Fruit fly (Drosophila melanogaster) whole organism, embryonic: Measurements from ENCODE around the gene CG15403.

Source experiments
- CG1024 ChIP-seq: fragments of 200-800 bp; sonication (Bioruptor generic); IDR thresholded peaks from 2 replicates; pipeline ENCODE4 v1.3.6; 2022; ENCODE audit warnings: missing biosample characterization, missing genetic modification characterization
- CG10431 ChIP-seq: fragments of 200-800 bp; sonication (Bioruptor generic); optimal IDR thresholded peaks from 3 replicates; lab custom pipeline; 2018; ENCODE audit warnings: missing biosample characterization, mild to moderate bottlenecking, missing genetic modification characterization
- CG11398 ChIP-seq: fragments of 200-800 bp; sonication (Bioruptor generic); optimal IDR thresholded peaks from 2 replicates; lab custom pipeline; 2016; ENCODE audit warnings: missing biosample characterization, missing genetic modification characterization
- CG12104 ChIP-seq: fragments of 200-800 bp; sonication (Bioruptor generic); optimal IDR thresholded peaks from 3 replicates; lab custom pipeline; 2016; ENCODE audit warnings: missing biosample characterization, missing genetic modification characterization
- CG14441 ChIP-seq: fragments of 200-800 bp; sonication (Bioruptor generic); IDR thresholded peaks from 2 replicates; pipeline ENCODE4 v1.3.6; 2022; ENCODE audit warnings: missing biosample characterization, missing genetic modification characterization
- CG14667 ChIP-seq: fragments of 200-800 bp; sonication (Bioruptor generic); IDR thresholded peaks from 2 replicates; pipeline ENCODE4 v1.3.6; 2022; ENCODE audit warnings: missing biosample characterization, missing genetic modification characterization
- CG1602 ChIP-seq: fragments of 200-800 bp; sonication (Bioruptor generic); optimal IDR thresholded peaks from 3 replicates; lab custom pipeline; 2016; ENCODE audit warnings: missing biosample characterization, missing genetic modification characterization
- CG17186 ChIP-seq: fragments of 200-800 bp; sonication (Bioruptor generic); optimal IDR thresholded peaks from 3 replicates; lab custom pipeline; 2017; ENCODE audit warnings: missing biosample characterization, missing genetic modification reagents, missing genetic modification characterization
- CG2120 ChIP-seq: fragments of 200-800 bp; sonication (Bioruptor generic); optimal IDR thresholded peaks from 3 replicates; lab custom pipeline; 2016; ENCODE audit warnings: missing biosample characterization, missing genetic modification characterization
- CG2712 ChIP-seq: fragments of 200-800 bp; optimal IDR thresholded peaks from 3 replicates; lab custom pipeline; 2019; ENCODE audit warnings: missing biosample characterization, mild to moderate bottlenecking, missing genetic modification characterization, moderate library complexity
- CG5180 ChIP-seq: fragments of 200-800 bp; sonication (Bioruptor generic); optimal IDR thresholded peaks from 3 replicates; lab custom pipeline; 2017; ENCODE audit warnings: missing biosample characterization, missing genetic modification characterization, mild to moderate bottlenecking, moderate library complexity, missing genetic modification reagents
- CG6854 ChIP-seq: fragments of 200-800 bp; sonication (Bioruptor generic); optimal IDR thresholded peaks from 3 replicates; lab custom pipeline; 2017; ENCODE audit warnings: missing biosample characterization, mild to moderate bottlenecking, missing genetic modification characterization
- CG9215 ChIP-seq: fragments of 200-800 bp; sonication (Bioruptor generic); IDR thresholded peaks from 2 replicates; pipeline ENCODE4 v1.3.6; 2022; ENCODE audit warnings: missing biosample characterization, missing genetic modification characterization
- D ChIP-seq, 2 experiments: fragments of 200-800 bp in 1 of 2; fragments of >200 bp in 1 of 2; sonication (Bioruptor generic) in 1 of 2; optimal IDR thresholded peaks; 2 replicates in 1 of 2; 3 replicates in 1 of 2; lab custom pipeline; 2017; ENCODE audit warnings: mild to moderate bottlenecking in 1 of 2, missing biosample characterization in 1 of 2, missing genetic modification characterization in 1 of 2, missing genetic modification reagents in 1 of 2
- Dek ChIP-seq: fragments of 200-800 bp; sonication (Bioruptor generic); optimal IDR thresholded peaks from 3 replicates; lab custom pipeline; 2019; ENCODE audit warnings: missing biosample characterization, mild to moderate bottlenecking, missing genetic modification characterization, moderate library complexity
- Dip3 ChIP-seq: fragments of 200-800 bp; sonication (Bioruptor generic); optimal IDR thresholded peaks from 3 replicates; lab custom pipeline; 2016; ENCODE audit warnings: missing biosample characterization, missing genetic modification characterization
- Dll ChIP-seq: fragments of 200-800 bp; sonication (Bioruptor generic); IDR thresholded peaks from 4 replicates; pipeline ENCODE4 v1.3.6; 2022; ENCODE audit warnings: missing biosample characterization, missing genetic modification characterization; ENCODE audit not compliant: partially characterized antibody
- ERR ChIP-seq: fragments of 200-800 bp; sonication (Bioruptor generic); optimal IDR thresholded peaks from 2 replicates; lab custom pipeline; 2016; ENCODE audit warnings: missing biosample characterization, missing genetic modification characterization
- GATAe ChIP-seq: fragments of 200-800 bp; sonication (Bioruptor generic); conservative IDR thresholded peaks from 2 replicates; pipeline ENCODE4 v1.3.6; 2022; ENCODE audit warnings: missing biosample characterization, missing genetic modification characterization
- HmgZ ChIP-seq: fragments of 200-800 bp; sonication (Bioruptor generic); optimal IDR thresholded peaks from 2 replicates; lab custom pipeline; 2018; ENCODE audit warnings: missing biosample characterization, mild to moderate bottlenecking, missing genetic modification characterization
- Hr3 ChIP-seq: fragments of 200-800 bp; sonication (Bioruptor generic); optimal IDR thresholded peaks from 3 replicates; lab custom pipeline; 2016; ENCODE audit warnings: missing biosample characterization, missing genetic modification characterization
- Hr39 ChIP-seq: fragments of >200 bp; optimal IDR thresholded peaks from 2 replicates; lab custom pipeline; 2017
- MESR4 ChIP-seq: fragments of 200-800 bp; sonication (Bioruptor generic); optimal IDR thresholded peaks from 2 replicates; lab custom pipeline; 2018; ENCODE audit warnings: missing biosample characterization, mild to moderate bottlenecking, missing genetic modification characterization, moderate library complexity
- NK7.1 ChIP-seq: fragments of 200-800 bp; sonication (Bioruptor generic); optimal IDR thresholded peaks from 3 replicates; lab custom pipeline; 2016; ENCODE audit warnings: missing biosample characterization, missing genetic modification characterization
- Nf-YA ChIP-seq: fragments of 200-800 bp; sonication (Bioruptor generic); IDR thresholded peaks from 2 replicates; pipeline ENCODE4 v1.3.6; 2022; ENCODE audit warnings: missing biosample characterization, missing genetic modification characterization
- Oaz ChIP-seq: fragments of 200-800 bp; sonication (Bioruptor generic); IDR thresholded peaks from 2 replicates; pipeline ENCODE4 v1.3.6; 2022; ENCODE audit warnings: missing biosample characterization, missing genetic modification characterization
- Opbp ChIP-seq: fragments of 200-800 bp; sonication (Bioruptor generic); IDR thresholded peaks from 3 replicates; pipeline ENCODE4 v1.3.6; 2022; ENCODE audit warnings: missing biosample characterization, missing genetic modification characterization; ENCODE audit not compliant: partially characterized antibody
- Pdp1 ChIP-seq, 2 experiments: fragments of 200-800 bp; sonication (Bioruptor generic); optimal IDR thresholded peaks; 3 replicates each; lab custom pipeline; 2016; ENCODE audit warnings: missing biosample characterization in 2 of 2, missing genetic modification characterization in 2 of 2, mild to moderate bottlenecking in 1 of 2, moderate library complexity in 1 of 2
- Scr ChIP-seq: fragments of 200-800 bp; sonication (Bioruptor generic); IDR thresholded peaks from 2 replicates; pipeline ENCODE4 v1.3.6; 2022; ENCODE audit warnings: missing biosample characterization, missing genetic modification characterization; ENCODE audit not compliant: partially characterized antibody
- bcd ChIP-seq: fragments of 200-800 bp; sonication (Bioruptor generic); optimal IDR thresholded peaks from 2 replicates; lab custom pipeline; 2017; ENCODE audit warnings: missing biosample characterization, mild to moderate bottlenecking, missing genetic modification characterization
- crol ChIP-seq: fragments of 200-800 bp; sonication (Bioruptor generic); IDR thresholded peaks from 2 replicates; pipeline ENCODE4 v1.3.6; 2022; ENCODE audit warnings: missing biosample characterization, missing genetic modification characterization
- cwo ChIP-seq: fragments of 200-800 bp; sonication (Bioruptor generic); optimal IDR thresholded peaks from 3 replicates; lab custom pipeline; 2017; ENCODE audit warnings: missing biosample characterization, missing genetic modification characterization, mild to moderate bottlenecking, moderate library complexity, missing genetic modification reagents
- dpn ChIP-seq, 2 experiments: fragments of 200-800 bp; sonication (Bioruptor generic); optimal IDR thresholded peaks; 3 replicates each; lab custom pipeline; 2016; ENCODE audit warnings: missing biosample characterization in 2 of 2, missing genetic modification characterization in 2 of 2
- grn ChIP-seq: fragments of 200-800 bp; sonication (Bioruptor generic); optimal IDR thresholded peaks from 3 replicates; lab custom pipeline; 2017; ENCODE audit warnings: missing biosample characterization, missing genetic modification characterization
- gsb-n ChIP-seq: fragments of 200-800 bp; sonication (Bioruptor generic); optimal IDR thresholded peaks from 3 replicates; lab custom pipeline; 2018; ENCODE audit warnings: missing biosample characterization, mild to moderate bottlenecking, missing genetic modification characterization
- kay ChIP-seq: fragments of 200-800 bp; sonication (Bioruptor generic); optimal IDR thresholded peaks from 2 replicates; lab custom pipeline; 2016; ENCODE audit warnings: missing biosample characterization, missing genetic modification characterization
- knrl ChIP-seq: fragments of 200-800 bp; sonication (Bioruptor generic); IDR thresholded peaks from 3 replicates; pipeline ENCODE4 v1.3.6; 2022; ENCODE audit warnings: missing biosample characterization, missing genetic modification characterization; ENCODE audit not compliant: partially characterized antibody
- lmd ChIP-seq: fragments of 200-800 bp; sonication (Bioruptor generic); IDR thresholded peaks from 2 replicates; pipeline ENCODE4 v1.3.6; 2022; ENCODE audit warnings: missing biosample characterization, missing genetic modification characterization
- nau ChIP-seq: fragments of 200-800 bp; sonication (Bioruptor generic); optimal IDR thresholded peaks from 3 replicates; lab custom pipeline; 2017; ENCODE audit warnings: missing biosample characterization, mild to moderate bottlenecking, missing genetic modification characterization, missing genetic modification reagents
- phol ChIP-seq: fragments of 200-800 bp; sonication (Bioruptor generic); optimal IDR thresholded peaks from 3 replicates; lab custom pipeline; 2018; ENCODE audit warnings: missing biosample characterization, mild to moderate bottlenecking, missing genetic modification characterization, moderate library complexity
- pnt ChIP-seq: fragments of 200-800 bp; sonication (Bioruptor generic); optimal IDR thresholded peaks from 3 replicates; lab custom pipeline; 2016; ENCODE audit warnings: missing biosample characterization, missing genetic modification characterization
- psq ChIP-seq: fragments of 200-800 bp; sonication (Bioruptor generic); optimal IDR thresholded peaks from 2 replicates; lab custom pipeline; 2017; ENCODE audit warnings: missing biosample characterization, missing genetic modification characterization
- pzg ChIP-seq: fragments of 200-800 bp; sonication (Bioruptor generic); optimal IDR thresholded peaks from 3 replicates; lab custom pipeline; 2018; ENCODE audit warnings: missing biosample characterization, mild to moderate bottlenecking, missing genetic modification characterization, moderate library complexity
- salm ChIP-seq: fragments of 200-800 bp; sonication (Bioruptor generic); optimal IDR thresholded peaks from 2 replicates; lab custom pipeline; 2018; ENCODE audit warnings: missing biosample characterization, mild to moderate bottlenecking, missing genetic modification characterization
- sob ChIP-seq: fragments of 200-800 bp; sonication (Bioruptor generic); IDR thresholded peaks from 2 replicates; pipeline ENCODE4 v1.3.6; 2022; ENCODE audit warnings: missing biosample characterization, missing genetic modification characterization
- tap ChIP-seq: fragments of 200-800 bp; optimal IDR thresholded peaks from 3 replicates; lab custom pipeline; 2019; ENCODE audit warnings: missing biosample characterization, mild to moderate bottlenecking, missing genetic modification characterization, moderate library complexity
- wek ChIP-seq: fragments of 200-800 bp; sonication (Bioruptor generic); optimal IDR thresholded peaks from 3 replicates; lab custom pipeline; 2018; ENCODE audit warnings: missing biosample characterization, mild to moderate bottlenecking, missing genetic modification characterization, moderate library complexity
- zf30C ChIP-seq: fragments of 200-800 bp; sonication (Bioruptor generic); optimal IDR thresholded peaks from 3 replicates; lab custom pipeline; 2018; ENCODE audit warnings: missing biosample characterization, mild to moderate bottlenecking, missing genetic modification characterization

Gene CG15403

dm6 chr2L:3152696-3153613 lies 24.5 kb downstream of the CG15403 start (continued):
- no peak for TF ChIP-seq pzg (GFP tag; lab: Kevin White, UChicago)
- peak; percentile 92 for TF ChIP-seq bcd (GFP tag; lab: Kevin White, UChicago)
- TF ChIP-seq Dip3 (GFP tag; lab: Kevin White, UChicago), result peak; percentile 76
- TF ChIP-seq MESR4 (GFP tag; lab: Kevin White, UChicago), result peak; percentile 30
- TF ChIP-seq CG1602 (GFP tag; lab: Kevin White, UChicago), result peak; percentile 94
- peak; percentile 89 for TF ChIP-seq CG12104 (GFP tag; lab: Kevin White, UChicago)
- peak; percentile 93 for TF ChIP-seq kay (GFP tag; lab: Kevin White, UChicago)
- TF ChIP-seq Pdp1 (GFP tag; optimal IDR thresholded peaks at IDR 0.05; lab: Kevin White, UChicago), result peak; percentile 89 to 91
- TF ChIP-seq crol (GFP tag; lab: Robert Waterston, UW), result peak; percentile 55; the same call in 1 of the 2 replicates
- peak; percentile 97 for TF ChIP-seq pnt (GFP tag; lab: Kevin White, UChicago)
- peak; percentile 95 for TF ChIP-seq phol (tag; lab: Kevin White, UChicago)
- TF ChIP-seq tap (tag; lab: Kevin White, UChicago), result peak; percentile 95
- peak; percentile 99 for TF ChIP-seq cwo (GFP tag; lab: Kevin White, UChicago)
- TF ChIP-seq sob (GFP tag; lab: Robert Waterston, UW), result peak; percentile 93
- no peak for TF ChIP-seq Opbp (GFP tag; lab: Robert Waterston, UW)
- TF ChIP-seq CG5180, result peak; percentile 91
- peak; percentile 85 for TF ChIP-seq HmgZ (tag; lab: Kevin White, UChicago)
- peak; percentile 87 for TF ChIP-seq ERR (GFP tag; lab: Kevin White, UChicago)
- peak; percentile 88 for TF ChIP-seq zf30C (GFP tag; lab: Kevin White, UChicago)
- TF ChIP-seq Hr3, result peak; percentile 93
- TF ChIP-seq Nf-YA (GFP tag; lab: Robert Waterston, UW), result peak; percentile 89
- no peak for TF ChIP-seq knrl (GFP tag; lab: Robert Waterston, UW)
- peak; percentile 57 for TF ChIP-seq grn (GFP tag; lab: Kevin White, UChicago)
- peak; percentile 91 for TF ChIP-seq CG14441 (GFP tag; lab: Robert Waterston, UW)
- TF ChIP-seq CG1024, result peak; percentile 94
- peak; percentile 84 for TF ChIP-seq Dek (tag; lab: Kevin White, UChicago)
- TF ChIP-seq salm (tag; lab: Kevin White, UChicago), result peak; percentile 91
- TF ChIP-seq dpn (GFP tag; optimal IDR thresholded peaks at IDR 0.05; lab: Kevin White, UChicago), result peak; percentile 92 to 95
- TF ChIP-seq CG10431 (GFP tag; lab: Kevin White, UChicago), result peak; percentile 89
- no peak for TF ChIP-seq GATAe (GFP tag; lab: Robert Waterston, UW)
- peak; percentile 82 for TF ChIP-seq CG17186 (GFP tag; lab: Kevin White, UChicago)
- TF ChIP-seq D (optimal IDR thresholded peaks at IDR 0.05; lab: Kevin White, UChicago), result no peak
- peak; percentile 97 for TF ChIP-seq D (GFP tag; optimal IDR thresholded peaks at IDR 0.05; lab: Kevin White, UChicago)
- TF ChIP-seq CG2120 (GFP tag; lab: Kevin White, UChicago), result peak; percentile 73
- peak; percentile 87 for TF ChIP-seq NK7.1 (GFP tag; lab: Kevin White, UChicago)
- no peak for TF ChIP-seq Dll (GFP tag; lab: Robert Waterston, UW)
- TF ChIP-seq CG2712 (tag; lab: Kevin White, UChicago), result peak; percentile 97
- peak; percentile 93 for TF ChIP-seq CG11398 (GFP tag; lab: Kevin White, UChicago)
- TF ChIP-seq lmd (GFP tag; lab: Robert Waterston, UW), result peak; percentile 91
- TF ChIP-seq gsb-n (tag; lab: Kevin White, UChicago), result peak; percentile 96
- TF ChIP-seq Scr (GFP tag; lab: Robert Waterston, UW), result no peak
- TF ChIP-seq nau (GFP tag; lab: Kevin White, UChicago), result peak; percentile 91
- TF ChIP-seq Oaz (GFP tag; lab: Robert Waterston, UW), result peak; percentile 76
- TF ChIP-seq wek (GFP tag; lab: Kevin White, UChicago), result peak; percentile 82
- peak; percentile 91 for TF ChIP-seq CG14667 (GFP tag; lab: Robert Waterston, UW)
- TF ChIP-seq psq (GFP tag; lab: Kevin White, UChicago), result peak; percentile 73
- peak; percentile 72 for TF ChIP-seq CG6854 (GFP tag; lab: Kevin White, UChicago)
- TF ChIP-seq CG9215 (GFP tag; lab: Robert Waterston, UW), result peak; percentile 82
- no peak for TF ChIP-seq Hr39
